Fruit fly (Drosophila melanogaster) whole organism, embryonic: ENCODE results near the gene lectin-29Ca.

Source experiments
- Asciz ChIP-seq: fragments of 200-800 bp; sonication (Bioruptor generic); optimal IDR thresholded peaks from 2 replicates; lab custom pipeline; 2017; ENCODE audit warnings: missing biosample characterization, mild to moderate bottlenecking, missing genetic modification characterization, missing genetic modification reagents
- CG17912 ChIP-seq: fragments of 200-800 bp; sonication (Bioruptor generic); optimal IDR thresholded peaks from 2 replicates; lab custom pipeline; 2018; ENCODE audit warnings: missing biosample characterization, mild to moderate bottlenecking, missing genetic modification characterization
- CG30431 ChIP-seq: fragments of 200-800 bp; sonication (Bioruptor generic); optimal IDR thresholded peaks from 2 replicates; lab custom pipeline; 2017; ENCODE audit warnings: missing biosample characterization, missing genetic modification characterization
- Max ChIP-seq: fragments of 200-800 bp; sonication (Bioruptor generic); optimal IDR thresholded peaks from 2 replicates; lab custom pipeline; 2016; ENCODE audit warnings: missing biosample characterization, mild to moderate bottlenecking, missing genetic modification characterization
- NfI ChIP-seq: fragments of 200-800 bp; sonication (Bioruptor generic); optimal IDR thresholded peaks from 3 replicates; lab custom pipeline; 2018; ENCODE audit warnings: missing biosample characterization, mild to moderate bottlenecking, missing genetic modification characterization, moderate library complexity
- Rx ChIP-seq: fragments of 200-800 bp; sonication (Bioruptor generic); IDR thresholded peaks from 2 replicates; pipeline ENCODE4 v1.3.6; 2022; ENCODE audit warnings: missing biosample characterization, missing genetic modification characterization
- Sin3A ChIP-seq: fragments of >200 bp; optimal IDR thresholded peaks from 2 replicates; lab custom pipeline; 2018
- cato ChIP-seq: fragments of 200-800 bp; sonication (Bioruptor generic); optimal IDR thresholded peaks from 2 replicates; lab custom pipeline; 2016; ENCODE audit warnings: missing biosample characterization, missing genetic modification characterization, borderline replicate concordance
- fu2 ChIP-seq: fragments of 200-800 bp; sonication (Bioruptor generic); optimal IDR thresholded peaks from 2 replicates; lab custom pipeline; 2016; ENCODE audit warnings: missing biosample characterization, missing genetic modification characterization
- ham ChIP-seq: fragments of 200-800 bp; sonication (Bioruptor generic); IDR thresholded peaks from 2 replicates; pipeline ENCODE4 v1.3.6; 2022; ENCODE audit warnings: missing biosample characterization, missing genetic modification characterization
- sob ChIP-seq: fragments of 200-800 bp; sonication (Bioruptor generic); IDR thresholded peaks from 2 replicates; pipeline ENCODE4 v1.3.6; 2022; ENCODE audit warnings: missing biosample characterization, missing genetic modification characterization

DNA sequence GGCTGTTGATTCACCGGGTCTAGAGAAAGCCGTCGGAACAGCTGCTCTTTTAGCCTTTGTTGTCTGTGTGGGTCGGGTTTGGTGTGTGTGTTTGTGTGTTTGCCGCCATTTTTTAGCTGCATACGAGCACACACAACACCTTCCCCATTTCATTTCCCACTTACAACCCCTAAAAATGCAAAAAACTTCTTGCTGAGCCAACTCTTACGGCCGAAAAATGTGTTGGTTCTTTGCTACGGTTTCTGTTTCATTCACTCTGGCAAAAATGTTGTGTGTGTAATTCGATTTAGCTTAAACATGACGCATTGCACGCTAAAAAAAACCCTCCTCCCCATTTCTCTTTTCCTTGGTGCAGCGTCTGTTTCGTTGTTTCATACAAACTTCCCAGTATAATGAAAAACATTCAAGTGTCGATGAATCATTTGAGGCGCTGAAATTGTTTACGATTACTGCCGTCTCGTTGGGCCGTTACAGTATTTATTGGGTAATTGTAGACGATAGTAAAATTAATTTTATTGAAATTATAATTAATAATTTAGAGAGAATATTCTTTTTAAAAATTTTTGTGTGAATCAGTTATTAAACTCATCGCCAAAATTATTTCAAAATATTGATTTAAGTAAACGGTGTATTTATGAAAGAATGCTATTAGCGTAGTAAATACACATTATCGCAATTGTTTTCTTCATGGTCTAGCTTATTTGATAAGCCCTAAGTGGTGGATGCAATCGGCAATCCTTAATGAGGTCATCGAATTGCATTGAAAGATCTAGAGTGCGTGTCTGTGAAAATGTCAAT, 32.1 kb upstream of the lectin-29Ca start:
- no peak for TF ChIP-seq Asciz
- no peak for TF ChIP-seq ham (GFP tag; lab: Robert Waterston, UW)
- TF ChIP-seq Max (GFP tag; lab: Kevin White, UChicago) = no peak
- no peak for TF ChIP-seq cato
- no peak for TF ChIP-seq CG17912 (GFP tag; lab: Kevin White, UChicago)
- no peak for TF ChIP-seq fu2
- no peak for TF ChIP-seq sob (GFP tag; lab: Robert Waterston, UW)
- no peak for TF ChIP-seq Sin3A (lab: Kevin White, UChicago)
- no peak for TF ChIP-seq NfI
- no peak for TF ChIP-seq CG30431
- TF ChIP-seq Rx (GFP tag; lab: Robert Waterston, UW) = no peak
